Fruit fly (Drosophila melanogaster): ENCODE data around the gene CG2186.

DNA sequence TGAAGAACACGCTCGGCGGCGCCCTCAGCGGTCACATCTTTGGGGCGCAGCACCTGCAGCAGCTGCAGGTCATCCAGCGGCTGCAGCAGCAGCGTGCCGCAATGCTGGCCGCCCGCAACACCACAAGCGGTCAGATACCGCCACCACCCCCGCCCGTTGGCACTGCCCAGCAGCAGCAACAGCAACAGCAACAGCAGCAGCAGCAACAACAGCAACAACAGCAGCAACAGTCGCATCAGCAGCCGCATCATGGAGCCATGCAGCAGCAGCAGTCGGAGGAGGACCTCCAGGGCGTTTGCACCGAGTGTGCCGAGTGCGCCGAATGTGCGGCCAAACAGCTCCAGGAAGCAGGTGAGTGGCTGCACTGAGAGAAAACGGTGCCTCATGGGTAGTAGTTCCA, 55.1 kb downstream of the CG2186 start:
- TF ChIP-seq ttk (optimal IDR thresholded peaks at IDR 0.05) (no peak), Sin3A (optimal IDR thresholded peaks at IDR 0.05) (no peak), h (optimal IDR thresholded peaks at IDR 0.05) (no peak), Myc (optimal IDR thresholded peaks at IDR 0.05) (no peak)
